Worm (Caenorhabditis elegans) whole organism, L3 larva: Measurements from ENCODE around the gene ZK938.3.
A peak's percentile ranks its signal among the peaks of the same experiment; 100 is the strongest.

Experiments
- ZK546.5 ChIP-seq: sonication (generic microtip); optimal IDR thresholded peaks from 2 replicates; lab custom pipeline; 2017; ENCODE audit warnings: missing biosample characterization, missing genetic modification characterization
- ama-1 ChIP-seq: fragments of 150-350 bp; optimal IDR thresholded peaks from 2 replicates; lab custom pipeline; 2018
- ceh-16 ChIP-seq: sonication (generic microtip); optimal IDR thresholded peaks from 2 replicates; lab custom pipeline; 2017; ENCODE audit warnings: missing biosample characterization, missing genetic modification characterization
- ceh-28 ChIP-seq: fragments of 150-350 bp; optimal IDR thresholded peaks from 2 replicates; lab custom pipeline; 2014; ENCODE audit warnings: missing biosample characterization, missing genetic modification reagents, missing genetic modification characterization
- ceh-82 ChIP-seq: fragments of 150-350 bp; optimal IDR thresholded peaks from 2 replicates; lab custom pipeline; 2014; ENCODE audit warnings: missing biosample characterization, missing genetic modification characterization
- ceh-9 ChIP-seq: sonication (generic microtip); optimal IDR thresholded peaks from 2 replicates; lab custom pipeline; 2018; ENCODE audit warnings: missing biosample characterization, missing genetic modification characterization
- daf-12 ChIP-seq: fragments of 150-350 bp; optimal IDR thresholded peaks from 2 replicates; lab custom pipeline; 2014; ENCODE audit warnings: missing biosample characterization, missing genetic modification reagents, missing genetic modification characterization
- egl-27 ChIP-seq: sonication (generic microtip); optimal IDR thresholded peaks from 4 replicates; lab custom pipeline; 2017; ENCODE audit warnings: missing biosample characterization, missing genetic modification reagents, missing genetic modification characterization
- egl-5 ChIP-seq: fragments of 150-350 bp; optimal IDR thresholded peaks from 2 replicates; lab custom pipeline; 2017; ENCODE audit warnings: missing biosample characterization, missing genetic modification reagents, missing genetic modification characterization, inconsistent platforms
- elt-1 ChIP-seq: fragments of 150-350 bp; optimal IDR thresholded peaks from 2 replicates; lab custom pipeline; 2014; ENCODE audit warnings: missing biosample characterization, missing genetic modification characterization
- elt-3 ChIP-seq, 3 experiments: fragments of 150-350 bp in 1 of 3; sonication (generic microtip) in 2 of 3; optimal IDR thresholded peaks; 2 replicates in 2 of 3; 4 replicates in 1 of 3; lab custom pipeline; 2014 to 2017; ENCODE audit warnings: missing biosample characterization in 3 of 3, missing genetic modification characterization in 3 of 3
- eor-1 ChIP-seq, 2 experiments: fragments of 150-350 bp; optimal IDR thresholded peaks; 2 replicates each; lab custom pipeline; 2014 to 2018; ENCODE audit warnings: missing biosample characterization in 2 of 2, missing genetic modification characterization in 2 of 2
- fkh-10 ChIP-seq: sonication (generic microtip); optimal IDR thresholded peaks from 2 replicates; lab custom pipeline; 2017; ENCODE audit warnings: missing biosample characterization, missing genetic modification reagents, missing genetic modification characterization
- fkh-2 ChIP-seq: fragments of 150-350 bp; optimal IDR thresholded peaks from 2 replicates; lab custom pipeline; 2014; ENCODE audit warnings: missing biosample characterization, missing genetic modification reagents, missing genetic modification characterization
- fos-1 ChIP-seq: fragments of 150-350 bp; optimal IDR thresholded peaks from 2 replicates; lab custom pipeline; 2014; ENCODE audit warnings: missing biosample characterization, missing genetic modification characterization
- hmg-11 ChIP-seq: sonication (generic microtip); optimal IDR thresholded peaks from 2 replicates; lab custom pipeline; 2016; ENCODE audit warnings: missing genetic modification characterization, missing compliant biosample characterization
- jun-1 ChIP-seq: fragments of 150-350 bp; optimal IDR thresholded peaks from 2 replicates; lab custom pipeline; 2014; ENCODE audit warnings: missing biosample characterization, missing genetic modification reagents, missing genetic modification characterization
- lin-15B ChIP-seq: fragments of 150-350 bp; optimal IDR thresholded peaks from 2 replicates; lab custom pipeline; 2014; ENCODE audit warnings: missing biosample characterization, missing genetic modification characterization
- lin-39 ChIP-seq: fragments of 150-350 bp; optimal IDR thresholded peaks from 2 replicates; lab custom pipeline; 2018; ENCODE audit warnings: missing biosample characterization, missing genetic modification reagents, missing genetic modification characterization
- mdl-1 ChIP-seq: fragments of 150-350 bp; optimal IDR thresholded peaks from 2 replicates; lab custom pipeline; 2014; ENCODE audit warnings: missing biosample characterization, missing genetic modification characterization
- mml-1 ChIP-seq: fragments of 150-350 bp; sonication (generic microtip); optimal IDR thresholded peaks from 3 replicates; lab custom pipeline; 2014; ENCODE audit warnings: missing biosample characterization, missing genetic modification characterization
- nfya-1 ChIP-seq: sonication (generic microtip); optimal IDR thresholded peaks from 2 replicates; lab custom pipeline; 2017; ENCODE audit warnings: missing genetic modification characterization, mild to moderate bottlenecking, missing compliant biosample characterization, antibody characterized with exemption, moderate library complexity; ENCODE audit not compliant: insufficient read depth
- nhr-11 ChIP-seq: fragments of 150-350 bp; optimal IDR thresholded peaks from 2 replicates; lab custom pipeline; 2014; ENCODE audit warnings: missing biosample characterization, missing genetic modification characterization
- nhr-12 ChIP-seq: fragments of 150-350 bp; optimal IDR thresholded peaks from 2 replicates; lab custom pipeline; 2014; ENCODE audit warnings: missing biosample characterization, missing genetic modification characterization
- nhr-237 ChIP-seq: fragments of 150-350 bp; optimal IDR thresholded peaks from 2 replicates; lab custom pipeline; 2014; ENCODE audit warnings: missing biosample characterization, missing genetic modification characterization
- nhr-28 ChIP-seq: fragments of 150-350 bp; optimal IDR thresholded peaks from 2 replicates; lab custom pipeline; 2014; ENCODE audit warnings: missing biosample characterization, missing genetic modification characterization
- nhr-67 ChIP-seq: fragments of 150-350 bp; optimal IDR thresholded peaks from 2 replicates; lab custom pipeline; 2014; ENCODE audit warnings: missing biosample characterization, missing genetic modification characterization
- nhr-76 ChIP-seq: fragments of 150-350 bp; sonication (generic microtip); optimal IDR thresholded peaks from 5 replicates; lab custom pipeline; 2014; ENCODE audit warnings: missing biosample characterization, missing genetic modification characterization
- sea-2 ChIP-seq: fragments of 150-350 bp; sonication (generic microtip); optimal IDR thresholded peaks from 4 replicates; lab custom pipeline; 2014; ENCODE audit warnings: missing biosample characterization, missing genetic modification reagents, missing genetic modification characterization
- skn-1 ChIP-seq: fragments of 150-350 bp; optimal IDR thresholded peaks from 2 replicates; lab custom pipeline; 2014; ENCODE audit warnings: missing biosample characterization, missing genetic modification characterization
- snpc-4 ChIP-seq: fragments of 150-350 bp; optimal IDR thresholded peaks from 2 replicates; lab custom pipeline; 2014; ENCODE audit warnings: missing biosample characterization, missing genetic modification characterization
- tbx-2 ChIP-seq: sonication (generic microtip); optimal IDR thresholded peaks from 2 replicates; lab custom pipeline; 2016; ENCODE audit warnings: mild to moderate bottlenecking, missing genetic modification characterization, missing compliant biosample characterization
- unc-39 ChIP-seq: sonication (generic microtip); optimal IDR thresholded peaks from 4 replicates; lab custom pipeline; 2017; ENCODE audit warnings: missing biosample characterization, missing genetic modification characterization
- ztf-11 ChIP-seq: fragments of 150-350 bp; optimal IDR thresholded peaks from 2 replicates; lab custom pipeline; 2014; ENCODE audit warnings: missing biosample characterization, missing genetic modification characterization
- ztf-4 ChIP-seq: fragments of 150-350 bp; optimal IDR thresholded peaks from 2 replicates; lab custom pipeline; 2014; ENCODE audit warnings: missing biosample characterization, missing genetic modification characterization

The ZK938.3 gene

DNA sequence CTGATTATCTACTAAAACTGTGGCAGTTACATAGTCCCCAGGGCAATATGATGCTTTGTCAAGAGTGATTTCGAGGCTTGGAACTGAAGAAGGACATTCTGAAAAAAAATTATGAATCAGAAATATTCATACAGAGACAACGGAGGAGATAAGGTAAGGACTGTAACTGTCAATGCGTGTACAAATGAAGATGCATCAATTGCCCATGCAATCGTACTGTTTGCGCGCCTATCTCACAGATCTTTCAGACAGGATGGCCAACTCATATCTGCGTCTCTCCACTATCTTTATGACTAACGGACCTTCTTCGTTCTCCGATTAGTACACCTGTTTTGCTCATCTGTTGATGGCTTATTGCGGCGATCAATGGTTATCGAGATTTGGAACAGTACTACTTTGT, 6.6 kb upstream of the ZK938.3 start, which contains the start of gene ZK938.11:
TSS of gene ZK938.11 (minus strand) at position 101 of the 400 bp plus-strand sequence.
- no peak for TF ChIP-seq mdl-1 (tag; lab: Kevin White, UChicago)
- no peak for TF ChIP-seq nfya-1 (tag; lab: Kevin White, UChicago)
- TF ChIP-seq ztf-4 (tag; lab: Kevin White, UChicago), result no peak
- no peak for TF ChIP-seq nhr-12
- no peak for TF ChIP-seq fkh-10 (GFP tag; lab: Kevin White, UChicago)
- no peak for TF ChIP-seq lin-15B (tag; lab: Kevin White, UChicago)
- no peak for TF ChIP-seq nhr-67 (tag; lab: Kevin White, UChicago)
- TF ChIP-seq mml-1 (tag; lab: Kevin White, UChicago), result no peak
- no peak for TF ChIP-seq nhr-11 (tag; lab: Kevin White, UChicago)
- no peak for TF ChIP-seq elt-1 (tag; lab: Kevin White, UChicago)
- no peak for TF ChIP-seq hmg-11 (tag; lab: Kevin White, UChicago)
- TF ChIP-seq egl-27 (tag; lab: Kevin White, UChicago), result no peak
- no peak for TF ChIP-seq eor-1 (tag; optimal IDR thresholded peaks at IDR 0.05; lab: Kevin White, UChicago)
- no peak for TF ChIP-seq ceh-16 (tag; lab: Kevin White, UChicago)
- no peak for TF ChIP-seq nhr-28
- TF ChIP-seq daf-12 (tag; lab: Kevin White, UChicago), result no peak

- TF ChIP-seq tbx-2 (tag; lab: Kevin White, UChicago) (no peak), mdl-1 (tag; lab: Kevin White, UChicago) (no peak), nhr-11 (tag; lab: Kevin White, UChicago) (peak; percentile 86)
Measured at ce11 chrII:9838260-9838935, 4.6 kb upstream of the ZK938.3 start, which contains the start of gene arrd-4. Gene arrd-4 (minus strand): TSS chrII:9838310.

DNA sequence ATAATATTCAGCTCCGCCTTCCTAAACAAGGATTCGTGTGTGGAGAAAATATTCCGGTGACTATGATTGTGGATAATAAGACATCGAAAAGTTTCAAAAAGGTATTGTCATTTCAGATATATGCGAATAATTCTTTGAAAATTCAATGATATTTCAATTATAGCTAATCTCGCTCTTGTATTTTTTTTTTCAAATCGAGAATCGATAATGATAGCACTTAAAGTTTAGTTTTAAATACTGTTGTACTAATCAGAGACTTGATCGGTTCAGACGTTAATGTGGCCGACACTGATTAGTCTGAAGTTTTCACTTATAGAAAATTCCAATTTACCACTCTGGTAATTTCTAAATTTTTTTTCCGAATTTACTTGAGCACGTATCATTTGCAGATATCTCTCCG, 2.2 kb upstream of the ZK938.3 start:
- TF ChIP-seq daf-12 (tag; lab: Kevin White, UChicago), result no peak
- TF ChIP-seq snpc-4 (tag; lab: Kevin White, UChicago), result no peak
- no peak for TF ChIP-seq elt-3 (tag; optimal IDR thresholded peaks at IDR 0.05; lab: Kevin White, UChicago)
- no peak for TF ChIP-seq nhr-76 (tag; lab: Kevin White, UChicago)
- TF ChIP-seq fos-1 (tag; lab: Kevin White, UChicago), result no peak
- TF ChIP-seq ceh-82 (tag; lab: Kevin White, UChicago), result no peak
- TF ChIP-seq ZK546.5 (tag; lab: Kevin White, UChicago), result no peak
- no peak for TF ChIP-seq mdl-1 (tag; lab: Kevin White, UChicago)
- no peak for TF ChIP-seq fkh-10 (GFP tag; lab: Kevin White, UChicago)
- TF ChIP-seq ceh-9, result no peak
- no peak for TF ChIP-seq ceh-16 (tag; lab: Kevin White, UChicago)
- no peak for TF ChIP-seq ztf-11
- no peak for TF ChIP-seq lin-39 (tag; lab: Kevin White, UChicago)
- no peak for TF ChIP-seq elt-1 (tag; lab: Kevin White, UChicago)
- no peak for TF ChIP-seq nhr-237
- TF ChIP-seq ama-1 (lab: Kevin White, UChicago), result no peak
- no peak for TF ChIP-seq unc-39 (tag; lab: Kevin White, UChicago)
- TF ChIP-seq ceh-28 (tag; lab: Kevin White, UChicago), result no peak

DNA sequence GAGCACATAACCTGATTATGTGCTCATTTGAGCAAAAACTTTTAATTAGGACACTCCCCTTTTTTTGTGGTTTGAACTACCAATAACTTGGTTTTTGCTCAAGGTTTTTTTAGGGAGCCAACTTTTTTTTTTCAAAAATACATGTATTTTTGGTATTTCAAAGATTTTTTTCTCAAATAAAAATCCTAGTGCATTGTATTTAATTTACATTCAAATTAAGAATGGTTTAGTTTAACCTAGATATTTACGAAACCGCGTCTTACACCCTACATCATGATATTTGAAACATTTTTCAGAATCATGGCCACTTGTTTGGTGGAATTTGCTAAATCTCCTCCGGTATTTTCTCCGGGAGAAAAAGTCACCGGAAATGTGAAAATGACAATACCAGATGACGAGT, 1.2 kb upstream of the ZK938.3 start, which contains the start of gene arrd-5:
TSS of gene arrd-5 (plus strand) at position 301 of the 400 bp plus-strand sequence.
- TF ChIP-seq nhr-67 (tag; lab: Kevin White, UChicago) (no peak), sea-2 (GFP tag; lab: Kevin White, UChicago) (no peak), jun-1 (no peak), mml-1 (tag; lab: Kevin White, UChicago) (no peak), egl-5 (tag; lab: Kevin White, UChicago) (no peak), skn-1 (no peak), fkh-2 (tag; lab: Kevin White, UChicago) (no peak), ztf-11 (no peak), ceh-28 (tag; lab: Kevin White, UChicago) (no peak), mdl-1 (tag; lab: Kevin White, UChicago) (no peak)
